Worm (Caenorhabditis elegans): Measurements from ENCODE around the gene spp-4.

- no peak for TF ChIP-seq fos-1 (tag; optimal IDR thresholded peaks at IDR 0.05)
- TF ChIP-seq ZK546.5 (tag; optimal IDR thresholded peaks at IDR 0.05): no peak
- no peak for TF ChIP-seq unc-62 (GFP tag; optimal IDR thresholded peaks at IDR 0.05 in 1 of 2)
- no peak for TF ChIP-seq unc-62 (tag; optimal IDR thresholded peaks at IDR 0.05)
- TF ChIP-seq lsy-2 (tag; optimal IDR thresholded peaks at IDR 0.05): no peak
- no peak for TF ChIP-seq unc-39 (tag; optimal IDR thresholded peaks at IDR 0.05)
- TF ChIP-seq F49E8.2 (tag; optimal IDR thresholded peaks at IDR 0.05; ENCODE audit: borderline replicate concordance): no peak
- no peak for TF ChIP-seq lin-15B (tag; optimal IDR thresholded peaks at IDR 0.05)
- no peak for TF ChIP-seq dmd-6 (GFP tag; IDR thresholded peaks at IDR 0.05)
- no peak for TF ChIP-seq fkh-10 (GFP tag; optimal IDR thresholded peaks at IDR 0.05)
- TF ChIP-seq hlh-11 (tag; optimal IDR thresholded peaks at IDR 0.05): no peak
- TF ChIP-seq snpc-4 (tag; optimal IDR thresholded peaks at IDR 0.05): no peak
- no peak for TF ChIP-seq egl-27 (tag; optimal IDR thresholded peaks at IDR 0.05)
These were observed 12.2 kb upstream of the spp-4 start, which contains the start of gene ttr-30 for ce11 chrX:7330685-7331196.

Measured in whole organism, L4 larva.